Fruit fly (Drosophila melanogaster): Measurements from ENCODE around the gene TwdlQ.

- TF ChIP-seq CG8478 (optimal IDR thresholded peaks at IDR 0.05) (no peak), CTCF (optimal IDR thresholded peaks at IDR 0.05) (no peak)
Measured at dm6 chr3R:26725833-26726232, 32.4 kb upstream of the TwdlQ start, which contains the start of gene CG14244.

Data from S2 (cell line).